Worm (Caenorhabditis elegans) whole organism, L1 larva: Measurements from ENCODE around the gene puf-9.

Source experiments
- C04F5.9 ChIP-seq: sonication (generic microtip); optimal IDR thresholded peaks from 2 replicates; lab custom pipeline; 2016; ENCODE audit warnings: missing genetic modification characterization, missing compliant biosample characterization
- Y116A8C.19 ChIP-seq: sonication (generic microtip); optimal IDR thresholded peaks from 2 replicates; lab custom pipeline; 2016; ENCODE audit warnings: missing compliant biosample characterization, missing genetic modification characterization, borderline replicate concordance
- aha-1 ChIP-seq: fragments of 150-350 bp; optimal IDR thresholded peaks from 2 replicates; lab custom pipeline; 2014; ENCODE audit warnings: missing biosample characterization, missing genetic modification characterization
- alr-1 ChIP-seq: fragments of 200-800 bp; sonication (Bioruptor generic); optimal IDR thresholded peaks from 2 replicates; lab custom pipeline; 2018; ENCODE audit warnings: borderline replicate concordance, mild to moderate bottlenecking, missing genetic modification characterization, missing compliant biosample characterization
- fkh-10 ChIP-seq: sonication (generic microtip); optimal IDR thresholded peaks from 2 replicates; lab custom pipeline; 2017; ENCODE audit warnings: missing biosample characterization, missing genetic modification reagents, missing genetic modification characterization
- fos-1 ChIP-seq: fragments of 150-350 bp; optimal IDR thresholded peaks from 2 replicates; lab custom pipeline; 2014; ENCODE audit warnings: missing biosample characterization, missing genetic modification characterization
- lin-39 ChIP-seq: fragments of 150-350 bp; optimal IDR thresholded peaks from 2 replicates; lab custom pipeline; 2014; ENCODE audit warnings: missing biosample characterization, missing genetic modification reagents, missing genetic modification characterization
- nhr-28 ChIP-seq: fragments of 150-350 bp; optimal IDR thresholded peaks from 2 replicates; lab custom pipeline; 2014; ENCODE audit warnings: missing biosample characterization, missing genetic modification characterization
- skn-1 ChIP-seq: fragments of 150-350 bp; optimal IDR thresholded peaks from 2 replicates; lab custom pipeline; 2014; ENCODE audit warnings: missing biosample characterization, missing genetic modification characterization
- tbx-2 ChIP-seq: sonication (generic microtip); optimal IDR thresholded peaks from 2 replicates; lab custom pipeline; 2016; ENCODE audit warnings: missing genetic modification characterization, missing compliant biosample characterization
- unc-62 ChIP-seq: fragments of 150-350 bp; optimal IDR thresholded peaks from 2 replicates; lab custom pipeline; 2014; ENCODE audit warnings: missing biosample characterization, missing genetic modification reagents, missing genetic modification characterization
- ztf-4 ChIP-seq: fragments of 150-350 bp; optimal IDR thresholded peaks from 2 replicates; lab custom pipeline; 2014; ENCODE audit warnings: missing biosample characterization, missing genetic modification characterization

DNA sequence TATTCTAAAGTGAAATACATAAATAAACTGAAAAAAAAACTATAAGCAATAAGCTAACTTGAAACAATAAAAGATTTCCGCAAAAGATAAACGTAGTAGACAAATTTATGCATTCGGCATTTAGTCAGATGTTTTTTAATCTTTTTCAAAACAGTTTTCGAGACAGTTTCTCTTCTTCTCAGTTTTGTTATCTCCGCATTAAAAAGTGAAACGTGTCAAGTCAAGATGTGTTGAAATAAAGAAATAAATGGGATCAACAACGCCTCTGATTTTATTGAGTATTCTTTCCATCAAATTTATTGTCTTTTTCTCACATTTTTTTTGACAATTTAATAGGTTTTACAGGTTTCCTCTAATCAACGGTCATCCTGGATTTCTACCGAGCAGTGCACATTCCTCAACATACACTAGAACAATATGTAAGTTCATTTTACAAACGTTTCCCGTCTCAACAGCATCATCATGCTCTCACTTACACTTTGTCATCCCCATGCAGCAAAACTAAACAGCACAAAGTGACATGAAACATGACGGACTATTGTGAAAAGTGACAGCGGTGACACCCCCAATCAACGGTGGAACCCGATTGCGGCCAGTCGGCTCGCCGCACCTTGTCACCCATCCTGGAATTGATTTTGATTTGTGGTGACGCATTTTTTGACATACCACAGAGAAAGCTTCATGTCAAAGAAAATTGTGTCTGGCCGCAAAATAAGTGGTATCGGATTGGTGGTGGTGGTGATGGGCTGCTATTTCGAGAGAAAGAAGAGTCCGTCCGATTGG is 13.3 kb downstream of the puf-9 start:
- TF ChIP-seq C04F5.9 (tag; lab: Kevin White, UChicago) = no peak
- TF ChIP-seq nhr-28 (tag; lab: Kevin White, UChicago) = no peak
- no peak for TF ChIP-seq Y116A8C.19 (tag; lab: Kevin White, UChicago)
- no peak for TF ChIP-seq aha-1 (tag; lab: Kevin White, UChicago)
- TF ChIP-seq skn-1 (tag; lab: Kevin White, UChicago) = no peak
- TF ChIP-seq unc-62 (GFP tag; lab: Kevin White, UChicago) = no peak
- TF ChIP-seq ztf-4 = no peak
- TF ChIP-seq alr-1 = no peak
- TF ChIP-seq fos-1 (tag; lab: Kevin White, UChicago) = no peak
- TF ChIP-seq lin-39 (tag; lab: Kevin White, UChicago) = no peak
- no peak for TF ChIP-seq tbx-2
- no peak for TF ChIP-seq fkh-10
